Fruit fly (Drosophila melanogaster): ENCODE results near the gene eag.

Gene eag

DNA sequence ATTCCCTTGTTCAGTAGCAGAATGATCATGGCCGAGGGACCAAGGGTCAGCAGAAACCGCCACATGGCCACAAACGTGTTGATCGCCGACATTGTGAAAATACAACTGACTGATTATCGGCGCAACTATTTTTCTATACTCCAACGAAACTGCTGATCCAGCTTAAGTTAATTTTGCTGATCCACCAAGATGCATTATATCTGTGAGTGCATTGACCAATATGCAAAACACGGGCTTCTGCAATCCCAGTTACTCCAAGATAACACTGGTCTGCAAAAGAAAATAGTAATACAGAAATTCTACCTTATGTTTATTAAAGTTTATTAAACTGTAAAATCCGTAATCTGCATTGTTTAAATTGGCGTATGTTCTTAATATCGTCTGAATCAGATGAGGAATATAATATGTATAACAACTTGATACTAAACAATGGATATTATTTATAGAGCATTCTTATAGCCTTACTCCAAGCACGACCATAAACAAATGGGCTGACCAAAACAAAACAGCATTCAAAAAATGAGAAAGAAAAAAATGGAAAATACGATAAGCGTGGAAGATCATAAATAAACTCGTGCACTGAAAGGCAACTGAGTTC lies 41.5 kb upstream of the eag start, which contains the start of gene CG12398:
CG12398 (minus strand) TSS at position 107 of the 598 bp plus-strand sequence.
- no peak for TF ChIP-seq CG14711 (tag; optimal IDR thresholded peaks at IDR 0.05)
- TF ChIP-seq CG1620 (GFP tag; optimal IDR thresholded peaks at IDR 0.05) = no peak
- peak; percentile 94 for TF ChIP-seq tj (GFP tag; optimal IDR thresholded peaks at IDR 0.05)
- TF ChIP-seq toe (GFP tag; optimal IDR thresholded peaks at IDR 0.05) = no peak
- TF ChIP-seq kay (GFP tag; ENCODE audit: borderline replicate concordance) = no peak
- peak; percentile 44 for TF ChIP-seq bab1 (GFP tag; optimal IDR thresholded peaks at IDR 0.05)

DNA sequence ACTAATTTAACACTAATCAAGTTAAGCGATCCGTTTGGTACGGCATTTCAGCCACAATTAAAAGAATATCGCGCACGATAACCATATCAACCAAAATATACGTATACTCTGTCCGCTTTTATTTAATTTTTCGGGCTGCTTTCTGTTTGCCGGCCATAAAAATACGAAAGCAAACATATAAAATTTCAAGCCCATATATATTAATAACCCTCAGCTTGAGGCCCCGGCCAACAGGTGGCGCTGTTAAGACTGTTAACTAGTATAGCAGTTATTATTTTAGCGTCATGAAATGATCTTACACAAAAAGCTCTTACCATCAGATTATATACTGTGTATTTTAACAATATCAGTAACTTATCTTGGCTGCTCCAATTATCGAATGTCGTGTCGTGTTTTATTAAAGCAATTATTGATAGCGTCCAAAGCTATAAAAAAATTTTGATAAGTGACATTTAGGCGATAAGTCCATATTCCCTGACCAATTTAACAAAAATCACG lies 36.5 kb upstream of the eag start, which contains the start of gene Eo:
Eo (minus strand) TSS at position 51 of the 498 bp plus-strand sequence.
- TF ChIP-seq tj (GFP tag; optimal IDR thresholded peaks at IDR 0.05) = no peak
- no peak for TF ChIP-seq toe (GFP tag; optimal IDR thresholded peaks at IDR 0.05)
- TF ChIP-seq CG5204 (GFP tag; optimal IDR thresholded peaks at IDR 0.05) = peak; percentile 3
- peak; percentile 3 for TF ChIP-seq bab1 (GFP tag; optimal IDR thresholded peaks at IDR 0.05)
- TF ChIP-seq Crg-1 (GFP tag; optimal IDR thresholded peaks at IDR 0.05) = no peak
- no peak for TF ChIP-seq CG33017 (tag; optimal IDR thresholded peaks at IDR 0.05)
- TF ChIP-seq Clk (GFP tag; optimal IDR thresholded peaks at IDR 0.05) = no peak
- no peak for TF ChIP-seq CG14711 (tag; optimal IDR thresholded peaks at IDR 0.05)
- no peak for TF ChIP-seq CG7045 (GFP tag; optimal IDR thresholded peaks at IDR 0.05)
- TF ChIP-seq kay (GFP tag; ENCODE audit: borderline replicate concordance) = peak; percentile 38
- TF ChIP-seq cic (GFP tag; optimal IDR thresholded peaks at IDR 0.05) = no peak
- peak; percentile 0 for TF ChIP-seq CG7101 (tag; optimal IDR thresholded peaks at IDR 0.05)
- peak; percentile 25 for TF ChIP-seq Hr96 (GFP tag; optimal IDR thresholded peaks at IDR 0.05)
- no peak for TF ChIP-seq cnc (optimal IDR thresholded peaks at IDR 0.05)
- TF ChIP-seq CG12768 (GFP tag; optimal IDR thresholded peaks at IDR 0.05) = no peak

dm6 chrX:14922396-14923276 lies 32.6 kb upstream of the eag start:
- no peak for TF ChIP-seq CG11617 (GFP tag; optimal IDR thresholded peaks at IDR 0.05)
- TF ChIP-seq CG7045 (GFP tag; optimal IDR thresholded peaks at IDR 0.05) = no peak
- no peak for TF ChIP-seq CG14711 (tag; optimal IDR thresholded peaks at IDR 0.05)
- no peak for TF ChIP-seq cnc (optimal IDR thresholded peaks at IDR 0.05)
- TF ChIP-seq CG33017 (tag; optimal IDR thresholded peaks at IDR 0.05) = no peak
- TF ChIP-seq cic (GFP tag; optimal IDR thresholded peaks at IDR 0.05) = no peak

DNA sequence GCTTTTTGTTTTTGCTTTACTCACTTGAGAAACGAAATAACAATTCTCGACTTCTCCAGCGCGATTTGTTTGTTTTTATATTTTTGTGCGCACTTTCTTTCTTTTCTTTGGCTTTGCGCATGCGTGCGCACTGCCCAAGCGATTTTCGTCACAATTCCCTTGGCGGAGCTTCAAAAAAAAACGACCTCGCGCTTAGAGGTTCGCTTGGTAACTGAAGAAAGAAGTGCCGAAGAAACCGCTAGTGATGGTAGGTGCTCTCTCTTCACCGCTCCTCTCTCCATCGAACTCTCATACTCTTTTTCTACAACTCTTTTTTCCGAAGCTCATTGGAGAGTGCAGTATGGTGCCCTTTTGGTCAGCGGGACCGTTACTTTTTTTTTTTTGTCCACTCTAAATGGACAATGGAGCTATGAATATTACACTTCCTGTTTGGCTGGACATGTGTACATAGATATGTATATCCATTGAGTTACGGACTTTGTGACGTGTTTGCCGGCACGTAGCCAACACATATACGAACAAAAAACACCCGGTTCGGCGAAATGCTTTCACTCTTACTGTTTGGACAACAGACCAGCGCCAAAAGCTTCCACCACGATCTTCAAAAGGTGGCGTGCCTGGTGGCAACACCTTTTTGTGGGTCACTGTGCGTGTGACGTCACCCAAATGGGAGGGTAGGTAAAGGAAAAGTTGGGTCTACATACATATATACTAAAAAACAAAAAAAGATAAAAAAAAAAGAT lies 31.8 kb upstream of the eag start, which contains the start of gene CG9503:
CG9503 (minus strand) TSS at position 217 of the 743 bp plus-strand sequence.
- TF ChIP-seq Clk (GFP tag; optimal IDR thresholded peaks at IDR 0.05) (no peak), CG5204 (GFP tag; optimal IDR thresholded peaks at IDR 0.05) (no peak), CG14711 (tag; optimal IDR thresholded peaks at IDR 0.05) (no peak), ovo (GFP tag; optimal IDR thresholded peaks at IDR 0.05) (peak; percentile 35), CG1620 (GFP tag; optimal IDR thresholded peaks at IDR 0.05) (no peak), Crg-1 (GFP tag; optimal IDR thresholded peaks at IDR 0.05) (no peak)

dm6 chrX:14928844-14929243 lies 26.4 kb upstream of the eag start, which contains the start of gene CG32591:
Gene CG32591, minus strand, starts transcription at chrX:14928944.
- TF ChIP-seq Hr96 (GFP tag; optimal IDR thresholded peaks at IDR 0.05) (no peak), Clk (GFP tag; optimal IDR thresholded peaks at IDR 0.05) (no peak)

- TF ChIP-seq cic (GFP tag; optimal IDR thresholded peaks at IDR 0.05) = peak; percentile 26
- TF ChIP-seq tj (GFP tag; optimal IDR thresholded peaks at IDR 0.05) = no peak
- TF ChIP-seq pad (GFP tag; optimal IDR thresholded peaks at IDR 0.05) = no peak
These were observed 25.5 kb upstream of the eag start for dm6 chrX:14929813-14930212.

DNA sequence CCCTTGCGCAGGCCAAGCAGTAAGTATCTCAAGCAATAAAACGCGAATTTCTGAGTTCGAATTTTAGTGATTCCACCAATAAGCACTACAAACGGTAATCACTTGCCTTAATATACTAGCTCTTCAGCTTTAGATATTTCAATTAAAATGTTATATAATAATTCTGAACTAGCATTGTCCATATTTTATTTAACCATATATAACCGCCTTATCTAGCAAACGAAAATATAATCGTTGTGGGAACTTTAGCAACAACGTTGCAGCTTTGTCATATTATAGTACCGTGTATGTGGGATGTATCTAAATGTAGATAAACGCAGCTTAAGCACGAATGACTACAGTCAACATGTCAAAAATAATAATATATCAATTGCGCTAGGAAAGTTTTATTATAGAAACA lies 24.0 kb upstream of the eag start:
- TF ChIP-seq Crg-1 (GFP tag; optimal IDR thresholded peaks at IDR 0.05) (no peak), kay (GFP tag; ENCODE audit: borderline replicate concordance) (peak; percentile 50)
